Fruit fly (Drosophila melanogaster): ENCODE results near the gene CG9386.

CG9386 gene

DNA sequence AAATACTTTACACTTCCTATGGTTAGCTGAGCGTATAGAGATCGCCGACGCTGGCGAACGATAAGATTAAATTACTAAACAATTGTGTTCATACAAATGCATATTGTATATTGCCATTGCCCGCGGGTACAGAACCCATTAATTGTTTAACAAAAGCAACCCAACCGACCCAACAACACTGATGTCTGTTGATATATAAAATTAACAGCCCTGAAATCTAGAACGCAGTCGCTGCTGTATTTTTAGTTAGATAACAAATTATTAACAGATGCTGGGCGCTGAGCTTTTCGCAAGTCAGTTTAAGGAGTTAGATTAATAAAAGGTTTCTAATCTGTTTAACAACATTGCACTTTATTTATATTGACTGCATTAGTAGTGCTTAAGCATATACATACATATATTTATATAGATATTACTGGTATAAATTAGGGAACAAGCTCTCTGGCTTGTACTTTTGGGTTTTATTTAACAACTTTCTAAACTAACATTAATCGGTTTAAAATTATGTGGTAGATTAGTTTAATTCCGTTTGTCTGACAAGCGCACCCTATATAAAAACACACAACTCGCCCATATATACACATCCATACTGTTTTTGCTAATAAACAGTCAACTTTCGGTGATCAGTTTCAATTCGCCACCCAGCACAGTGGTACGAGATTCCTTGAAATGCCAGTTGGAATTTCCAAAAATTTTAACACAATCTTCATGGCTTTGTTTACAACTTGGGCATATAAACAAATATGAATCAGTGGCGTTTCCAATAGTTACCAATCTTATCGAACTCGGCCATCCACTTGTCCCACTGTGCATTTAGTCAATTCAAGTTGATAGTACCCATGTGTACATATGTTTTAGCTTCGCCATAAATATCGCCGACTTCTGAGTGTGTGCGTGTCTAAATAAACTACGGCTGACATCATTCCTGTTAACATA is 27.0 kb downstream of the CG9386 start (continued):
- TF ChIP-seq lola (GFP tag; optimal IDR thresholded peaks at IDR 0.05) (no peak), CG34422 (GFP tag; IDR thresholded peaks at IDR 0.05) (peak; percentile 93), tgo (GFP tag; IDR thresholded peaks at IDR 0.05) (peak; percentile 91), CG10366 (GFP tag; IDR thresholded peaks at IDR 0.05) (peak; percentile 83), twi (tag; optimal IDR thresholded peaks at IDR 0.05) (no peak), rib (GFP tag; IDR thresholded peaks at IDR 0.05) (peak; percentile 96), D (optimal IDR thresholded peaks at IDR 0.05) (no peak), D (GFP tag; optimal IDR thresholded peaks at IDR 0.05) (peak; percentile 67), zen (tag; optimal IDR thresholded peaks at IDR 0.05) (peak; percentile 66), Sox102F (GFP tag; optimal IDR thresholded peaks at IDR 0.05) (peak; percentile 82), CG4328 (GFP tag; optimal IDR thresholded peaks at IDR 0.05) (peak; percentile 76), jing (GFP tag; optimal IDR thresholded peaks at IDR 0.05) (no peak), Lhr (GFP tag; optimal IDR thresholded peaks at IDR 0.05) (no peak), CG33557 (GFP tag; optimal IDR thresholded peaks at IDR 0.05) (no peak), zf30C (GFP tag; optimal IDR thresholded peaks at IDR 0.05) (no peak), pum (GFP tag; optimal IDR thresholded peaks at IDR 0.05) (peak; percentile 82), pnt (GFP tag; optimal IDR thresholded peaks at IDR 0.05) (peak; percentile 78), TFAM (GFP tag; optimal IDR thresholded peaks at IDR 0.05) (peak; percentile 37), zfh1 (GFP tag; IDR thresholded peaks at IDR 0.05) (peak; percentile 91), disco-r (GFP tag; optimal IDR thresholded peaks at IDR 0.05) (peak; percentile 82), hkb (optimal IDR thresholded peaks at IDR 0.05) (no peak), hkb (GFP tag; IDR thresholded peaks at IDR 0.05) (peak; percentile 93), peb (GFP tag; IDR thresholded peaks at IDR 0.05) (peak; percentile 65; the same call in 1 of the 2 replicates), CG4424 (GFP tag; optimal IDR thresholded peaks at IDR 0.05) (peak; percentile 84), CG4360 (GFP tag; IDR thresholded peaks at IDR 0.05) (peak; percentile 12; the same call in 1 of the 2 replicates), Optix (GFP tag; IDR thresholded peaks at IDR 0.05) (peak; percentile 74), CG14050 (GFP tag; IDR thresholded peaks at IDR 0.05) (peak; percentile 56), Dp (GFP tag; optimal IDR thresholded peaks at IDR 0.05) (no peak), ewg (GFP tag; optimal IDR thresholded peaks at IDR 0.05) (no peak), CG8765 (GFP tag; IDR thresholded peaks at IDR 0.05) (peak; percentile 64; the same call in 1 of the 2 replicates), bbx (GFP tag; IDR thresholded peaks at IDR 0.05; ENCODE audit: partially characterized antibody) (no peak; the same call in 1 of the 2 replicates), hth (optimal IDR thresholded peaks at IDR 0.05) (no peak), cas (GFP tag; IDR thresholded peaks at IDR 0.05) (peak; percentile 91), NfI (GFP tag; optimal IDR thresholded peaks at IDR 0.05) (peak; percentile 88), CG6175 (GFP tag; IDR thresholded peaks at IDR 0.05) (peak; percentile 90), CG14860 (GFP tag; IDR thresholded peaks at IDR 0.05; ENCODE audit: partially characterized antibody) (no peak), CG12236 (GFP tag; optimal IDR thresholded peaks at IDR 0.05) (peak; percentile 7), CG13123 (GFP tag; optimal IDR thresholded peaks at IDR 0.05) (peak; percentile 48), stc (GFP tag; IDR thresholded peaks at IDR 0.05) (peak; percentile 90), Fer2 (tag; optimal IDR thresholded peaks at IDR 0.05) (peak; percentile 68), CG10565 (GFP tag; optimal IDR thresholded peaks at IDR 0.05) (peak; percentile 58), CG6813 (GFP tag; optimal IDR thresholded peaks at IDR 0.05) (peak; percentile 89), CG11723 (GFP tag; optimal IDR thresholded peaks at IDR 0.05) (no peak), CG17568 (GFP tag; optimal IDR thresholded peaks at IDR 0.05) (peak; percentile 30), nerfin-1 (tag; optimal IDR thresholded peaks at IDR 0.05) (no peak), CG15514 (GFP tag; optimal IDR thresholded peaks at IDR 0.05) (peak; percentile 92), CG3847 (GFP tag; IDR thresholded peaks at IDR 0.05) (peak; percentile 76), CG8944 (GFP tag; optimal IDR thresholded peaks at IDR 0.05) (peak; percentile 70), Hmx (GFP tag; optimal IDR thresholded peaks at IDR 0.05) (peak; percentile 73)

All from whole organism, embryonic.